Worm (Caenorhabditis elegans) whole organism, L2 larva: Measurements from ENCODE around the gene F55G11.1.

Experiments used
- C34F6.9 ChIP-seq: fragments of 150-350 bp; optimal IDR thresholded peaks from 2 replicates; lab custom pipeline; 2014; ENCODE audit warnings: missing biosample characterization, missing genetic modification characterization
- ZK546.5 ChIP-seq: sonication (generic microtip); optimal IDR thresholded peaks from 2 replicates; lab custom pipeline; 2017; ENCODE audit warnings: missing biosample characterization, missing genetic modification characterization
- ama-1 ChIP-seq: fragments of 150-350 bp; optimal IDR thresholded peaks from 2 replicates; lab custom pipeline; 2018; ENCODE audit warnings: inconsistent platforms
- elt-1 ChIP-seq: fragments of 150-350 bp; optimal IDR thresholded peaks from 2 replicates; lab custom pipeline; 2014; ENCODE audit warnings: missing biosample characterization, missing genetic modification characterization
- lin-11 ChIP-seq: fragments of 150-350 bp; sonication (generic microtip); optimal IDR thresholded peaks from 2 replicates; lab custom pipeline; 2014; ENCODE audit warnings: missing biosample characterization, missing genetic modification characterization, inconsistent platforms, mixed read lengths
- mab-5 ChIP-seq: fragments of 150-350 bp; optimal IDR thresholded peaks from 2 replicates; lab custom pipeline; 2014; ENCODE audit warnings: missing biosample characterization, missing genetic modification characterization
- nhr-10 ChIP-seq: sonication (generic microtip); optimal IDR thresholded peaks from 2 replicates; lab custom pipeline; 2017; ENCODE audit warnings: missing biosample characterization, missing genetic modification characterization
- nhr-77 ChIP-seq: fragments of 150-350 bp; optimal IDR thresholded peaks from 2 replicates; lab custom pipeline; 2014; ENCODE audit warnings: missing biosample characterization, missing genetic modification characterization
- sem-4 ChIP-seq: fragments of 150-350 bp; optimal IDR thresholded peaks from 2 replicates; lab custom pipeline; 2014; ENCODE audit warnings: missing biosample characterization, missing genetic modification reagents, missing genetic modification characterization
- snpc-4 ChIP-seq: fragments of 150-350 bp; optimal IDR thresholded peaks from 2 replicates; lab custom pipeline; 2014; ENCODE audit warnings: missing biosample characterization, missing genetic modification characterization
- unc-62 ChIP-seq: fragments of 150-350 bp; optimal IDR thresholded peaks from 2 replicates; lab custom pipeline; 2014; ENCODE audit warnings: missing biosample characterization, missing genetic modification reagents, missing genetic modification characterization
- ztf-11 ChIP-seq: sonication (generic microtip); optimal IDR thresholded peaks from 2 replicates; lab custom pipeline; 2017; ENCODE audit warnings: missing biosample characterization, missing genetic modification characterization

DNA sequence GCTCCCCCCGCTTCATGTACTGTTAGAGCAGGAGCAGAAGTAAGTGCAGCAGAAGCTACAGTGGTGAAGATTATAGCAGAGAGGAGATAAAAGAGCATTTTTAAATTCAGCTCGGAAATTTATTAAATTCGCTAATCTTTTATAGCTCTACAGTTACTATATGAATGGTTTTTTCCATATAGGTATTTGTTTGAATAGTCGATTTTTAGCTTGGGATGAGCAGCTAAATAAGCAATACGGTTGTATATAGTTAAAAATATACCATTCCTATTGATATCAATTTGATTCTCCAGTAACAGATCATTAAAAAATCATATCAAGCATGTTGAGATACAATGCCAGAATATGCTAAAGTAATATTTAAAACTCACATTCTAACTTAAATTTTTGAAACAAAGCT, 19.7 kb downstream of the F55G11.1 start, which contains the start of gene srlf-5:
- TF ChIP-seq unc-62 (GFP tag; lab: Kevin White, UChicago): no peak
- no peak for TF ChIP-seq sem-4 (tag; lab: Kevin White, UChicago)
- TF ChIP-seq C34F6.9 (tag; lab: Kevin White, UChicago): no peak
- no peak for TF ChIP-seq lin-11 (tag; lab: Kevin White, UChicago)
- TF ChIP-seq ama-1 (lab: Kevin White, UChicago): no peak
- no peak for TF ChIP-seq ztf-11 (tag; lab: Kevin White, UChicago)
- no peak for TF ChIP-seq nhr-77 (tag; lab: Kevin White, UChicago)
- TF ChIP-seq mab-5 (tag; lab: Kevin White, UChicago): no peak
- TF ChIP-seq snpc-4: no peak
- no peak for TF ChIP-seq ZK546.5
- TF ChIP-seq elt-1 (tag; lab: Kevin White, UChicago): no peak
- no peak for TF ChIP-seq nhr-10 (tag; lab: Kevin White, UChicago)
